Worm (Caenorhabditis elegans): ENCODE data around the gene rgs-6.
A peak's percentile ranks its signal among the peaks of the same experiment; 100 is the strongest.

Gene rgs-6

DNA sequence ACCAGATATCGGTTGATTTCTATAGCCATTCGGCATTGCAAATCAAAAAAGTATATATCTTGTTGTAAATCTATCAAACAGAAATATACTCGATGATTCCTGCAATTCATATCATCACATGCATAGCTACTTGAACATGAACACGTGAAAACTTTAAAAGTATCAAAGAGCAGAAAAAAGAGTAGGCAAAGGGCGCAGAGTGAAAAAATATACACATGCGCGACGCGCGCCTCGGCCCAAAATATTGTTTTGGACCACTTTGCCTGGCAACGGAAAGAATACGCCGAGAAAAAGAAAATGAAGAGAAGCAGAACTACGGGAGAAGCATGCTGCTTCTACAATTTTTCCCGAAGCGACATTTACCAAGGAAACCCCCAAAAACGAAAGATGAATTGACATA lies 37.1 kb upstream of the rgs-6 start, which contains the start of gene C54H2.4:
C54H2.4 (minus strand) TSS at position 101 of the 400 bp plus-strand sequence.
- TF ChIP-seq attf-3 (GFP tag; conservative IDR thresholded peaks at IDR 0.05) (no peak), madf-6 (GFP tag; IDR thresholded peaks at IDR 0.05) (no peak), attf-5 (GFP tag; optimal IDR thresholded peaks at IDR 0.05) (no peak), K12H6.12 (tag; optimal IDR thresholded peaks at IDR 0.05) (no peak), Y95B8A.8 (GFP tag; IDR thresholded peaks at IDR 0.05) (no peak), rpc-1 (optimal IDR thresholded peaks at IDR 0.05) (no peak), rpc-1 (tag; optimal IDR thresholded peaks at IDR 0.05) (no peak), lsl-1 (GFP tag; optimal IDR thresholded peaks at IDR 0.05) (no peak), fkh-3 (tag; optimal IDR thresholded peaks at IDR 0.05) (no peak), F10E7.11 (tag; optimal IDR thresholded peaks at IDR 0.05) (no peak), hlh-26 (GFP tag; conservative IDR thresholded peaks at IDR 0.05) (no peak), ceh-58 (GFP tag; IDR thresholded peaks at IDR 0.05) (no peak), F55B11.4 (tag; optimal IDR thresholded peaks at IDR 0.05; ENCODE audit: borderline replicate concordance, insufficient read depth) (no peak), unc-130 (GFP tag; optimal IDR thresholded peaks at IDR 0.05) (no peak), ccch-3 (GFP tag; optimal IDR thresholded peaks at IDR 0.05) (no peak)

DNA sequence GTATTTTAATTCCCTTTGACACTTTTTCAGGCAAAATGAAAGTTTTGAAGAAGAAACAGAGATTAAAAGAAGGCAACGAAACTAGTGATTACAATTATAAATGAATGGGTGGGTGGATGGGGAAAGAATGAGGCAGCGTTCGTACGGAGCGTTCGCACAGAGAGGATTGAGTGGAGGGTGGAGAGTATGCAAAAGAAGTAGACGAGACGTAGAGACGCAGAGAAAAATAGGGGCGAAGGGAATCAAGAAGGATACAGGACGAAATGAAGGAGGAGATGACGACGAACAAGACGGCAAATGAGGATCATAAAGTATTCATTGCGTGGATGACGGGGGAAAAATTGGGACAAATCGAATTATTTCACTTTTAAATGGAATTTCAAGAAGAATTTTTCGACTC lies 31.2 kb upstream of the rgs-6 start:
- TF ChIP-seq madf-10 (tag; optimal IDR thresholded peaks at IDR 0.05) (no peak), K12H6.12 (tag; optimal IDR thresholded peaks at IDR 0.05) (peak; percentile 4), hmg-1.2 (GFP tag; IDR thresholded peaks at IDR 0.05) (peak; percentile 50; the same call in 1 of the 2 replicates)

ce11 chrX:5763904-5764303 lies 30.3 kb upstream of the rgs-6 start:
- no peak for TF ChIP-seq F49E8.2 (tag; optimal IDR thresholded peaks at IDR 0.05; ENCODE audit: insufficient read depth)
- no peak for TF ChIP-seq bed-2 (GFP tag; IDR thresholded peaks at IDR 0.05)
- TF ChIP-seq madf-6 (GFP tag; IDR thresholded peaks at IDR 0.05) = no peak
- no peak for TF ChIP-seq zim-3 (tag; optimal IDR thresholded peaks at IDR 0.05)
- no peak for TF ChIP-seq nhr-90 (tag; optimal IDR thresholded peaks at IDR 0.05)
- no peak for TF ChIP-seq ztf-25 (GFP tag; IDR thresholded peaks at IDR 0.05)
- no peak for TF ChIP-seq nhr-179 (tag; optimal IDR thresholded peaks at IDR 0.05)
- no peak for TF ChIP-seq atf-7 (tag; optimal IDR thresholded peaks at IDR 0.05)
- TF ChIP-seq efl-1 (GFP tag; optimal IDR thresholded peaks at IDR 0.05) = no peak
- TF ChIP-seq F10E7.11 (tag; optimal IDR thresholded peaks at IDR 0.05) = no peak
- no peak for TF ChIP-seq let-607 (tag; optimal IDR thresholded peaks at IDR 0.05)
- no peak for TF ChIP-seq him-1 (tag; optimal IDR thresholded peaks at IDR 0.05)
- TF ChIP-seq K11D2.4 (GFP tag; IDR thresholded peaks at IDR 0.05) = 0 out of 2 replicates have a peak, but pooled peaks have one; percentile 21
- no peak for TF ChIP-seq mes-4 (tag; optimal IDR thresholded peaks at IDR 0.05)
- TF ChIP-seq nhr-80 (tag; optimal IDR thresholded peaks at IDR 0.05) = peak; percentile 57
- TF ChIP-seq ceh-58 (GFP tag; IDR thresholded peaks at IDR 0.05) = no peak
- TF ChIP-seq ccch-3 (GFP tag; optimal IDR thresholded peaks at IDR 0.05) = no peak
- peak; percentile 70 for TF ChIP-seq ceh-27 (GFP tag; optimal IDR thresholded peaks at IDR 0.05)
- peak; percentile 33; the same call in 1 of the 2 replicates for TF ChIP-seq egrh-3 (GFP tag; IDR thresholded peaks at IDR 0.05)
- peak; percentile 27 for TF ChIP-seq attf-5 (GFP tag; optimal IDR thresholded peaks at IDR 0.05)
- TF ChIP-seq rpc-1 (optimal IDR thresholded peaks at IDR 0.05) = no peak
- no peak for TF ChIP-seq rpc-1 (tag; optimal IDR thresholded peaks at IDR 0.05)
- peak; percentile 34 for TF ChIP-seq ztf-18 (tag; optimal IDR thresholded peaks at IDR 0.05)
- TF ChIP-seq mcd-1 (GFP tag; IDR thresholded peaks at IDR 0.05) = peak; percentile 72; the same call in 1 of the 2 replicates
- TF ChIP-seq lsl-1 (GFP tag; optimal IDR thresholded peaks at IDR 0.05) = no peak
- no peak for TF ChIP-seq hsf-1 (GFP tag; IDR thresholded peaks at IDR 0.05)
- TF ChIP-seq ztf-3 (GFP tag; optimal IDR thresholded peaks at IDR 0.05) = no peak
- no peak for TF ChIP-seq nhr-27 (tag; optimal IDR thresholded peaks at IDR 0.05)
- TF ChIP-seq pha-4 (tag; optimal IDR thresholded peaks at IDR 0.05) = no peak
- TF ChIP-seq ets-4 (GFP tag; optimal IDR thresholded peaks at IDR 0.05) = no peak
- TF ChIP-seq C17E4.6 (GFP tag; IDR thresholded peaks at IDR 0.05) = no peak
- no peak for TF ChIP-seq ztf-22 (GFP tag; optimal IDR thresholded peaks at IDR 0.05)
- peak; percentile 40; the same call in 1 of the 2 replicates for TF ChIP-seq hmg-1.2 (GFP tag; IDR thresholded peaks at IDR 0.05)
- no peak for TF ChIP-seq ceh-40 (GFP tag; IDR thresholded peaks at IDR 0.05)
- TF ChIP-seq snpc-3.4 (tag; optimal IDR thresholded peaks at IDR 0.05) = no peak
- no peak for TF ChIP-seq hlh-26 (GFP tag; conservative IDR thresholded peaks at IDR 0.05)
- TF ChIP-seq nfyb-1 (GFP tag; IDR thresholded peaks at IDR 0.05) = no peak
- TF ChIP-seq dox-1 (GFP tag; IDR thresholded peaks at IDR 0.05) = no peak; the same call in 1 of the 2 replicates

All from whole organism, young adult.